Fruit fly (Drosophila melanogaster): ENCODE results near the gene eIF4EHP.

The eIF4EHP gene

DNA sequence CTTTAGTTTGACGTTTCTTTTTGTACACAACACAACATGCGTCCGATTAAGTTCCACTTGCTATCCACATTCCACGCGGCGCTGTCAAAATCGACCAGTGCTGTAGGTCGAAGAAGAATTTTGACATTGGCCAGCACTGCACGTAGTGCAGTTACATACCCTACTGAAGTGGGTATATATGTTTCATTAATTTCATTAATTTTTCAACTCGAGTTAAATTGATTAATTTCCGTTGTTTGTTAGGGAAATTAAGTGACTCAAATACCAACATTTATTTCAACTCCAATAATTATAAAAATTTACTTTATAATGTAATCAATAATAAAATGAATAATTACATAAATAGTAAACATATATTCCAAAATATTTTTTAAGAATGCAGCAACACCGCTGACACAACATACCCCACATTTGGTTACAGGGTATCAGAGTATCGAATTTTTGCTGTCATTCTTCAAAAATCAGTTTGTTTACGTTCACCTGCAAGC lies at the start of gene eIF4EHP, which contains the start of gene CG18428:
eIF4EHP (minus strand) TSS at position 59 of the 488 bp plus-strand sequence.
CG18428 (plus strand) TSS at position 435 of the 488 bp plus-strand sequence.
- TF ChIP-seq jim (GFP tag; optimal IDR thresholded peaks at IDR 0.05) (peak; percentile 30), GATAd (GFP tag; optimal IDR thresholded peaks at IDR 0.05) (peak; percentile 76), tai (GFP tag; optimal IDR thresholded peaks at IDR 0.05) (no peak), Jra (GFP tag; optimal IDR thresholded peaks at IDR 0.05) (peak; percentile 82), psq (GFP tag; optimal IDR thresholded peaks at IDR 0.05) (peak; percentile 98), fru (GFP tag; optimal IDR thresholded peaks at IDR 0.05) (peak; percentile 87), h (GFP tag; optimal IDR thresholded peaks at IDR 0.05) (peak; percentile 96), usp (GFP tag; optimal IDR thresholded peaks at IDR 0.05) (no peak), woc (GFP tag; optimal IDR thresholded peaks at IDR 0.05) (peak; percentile 94), dl (GFP tag; optimal IDR thresholded peaks at IDR 0.05; ENCODE audit: insufficient read depth in 1 of 2, partially characterized antibody in 2 of 2) (no peak), Vsx2 (GFP tag; optimal IDR thresholded peaks at IDR 0.05; ENCODE audit: partially characterized antibody) (no peak), CG9705 (GFP tag; optimal IDR thresholded peaks at IDR 0.05) (peak; percentile 99), ey (GFP tag; optimal IDR thresholded peaks at IDR 0.05) (peak; percentile 88), sage (GFP tag; optimal IDR thresholded peaks at IDR 0.05) (peak; percentile 94), Mio (GFP tag; optimal IDR thresholded peaks at IDR 0.05) (peak; percentile 70), lola (GFP tag; optimal IDR thresholded peaks at IDR 0.05) (no peak), dsf (GFP tag; optimal IDR thresholded peaks at IDR 0.05; ENCODE audit: borderline replicate concordance) (peak; percentile 87), Hr83 (GFP tag; optimal IDR thresholded peaks at IDR 0.05; ENCODE audit: poor library complexity, severe bottlenecking) (peak; percentile 94), Hnf4 (GFP tag; optimal IDR thresholded peaks at IDR 0.05) (peak; percentile 91), Sp1 (GFP tag; optimal IDR thresholded peaks at IDR 0.05) (peak; percentile 100), rgr (GFP tag; optimal IDR thresholded peaks at IDR 0.05) (peak; percentile 99), br (GFP tag; optimal IDR thresholded peaks at IDR 0.05) (peak; percentile 89), Hr78 (GFP tag; optimal IDR thresholded peaks at IDR 0.05) (no peak), Dif (GFP tag; optimal IDR thresholded peaks at IDR 0.05; ENCODE audit: partially characterized antibody) (peak; percentile 34), CG32264 (GFP tag; optimal IDR thresholded peaks at IDR 0.05) (peak; percentile 41), Myc (optimal IDR thresholded peaks at IDR 0.05) (peak; percentile 79), Rel (GFP tag; optimal IDR thresholded peaks at IDR 0.05) (peak; percentile 83), Rel (tag; optimal IDR thresholded peaks at IDR 0.05) (peak; percentile 95), N (GFP tag; optimal IDR thresholded peaks at IDR 0.05) (no peak), Abd-B (GFP tag; optimal IDR thresholded peaks at IDR 0.05) (no peak), CrebA (GFP tag; optimal IDR thresholded peaks at IDR 0.05; ENCODE audit: borderline replicate concordance) (no peak), pan (optimal IDR thresholded peaks at IDR 0.05) (peak; percentile 84), foxo (GFP tag; optimal IDR thresholded peaks at IDR 0.05) (peak in 1 of 2 experiments; percentile 99), Dfd (GFP tag; optimal IDR thresholded peaks at IDR 0.05) (peak; percentile 98), dmrt93B (GFP tag; optimal IDR thresholded peaks at IDR 0.05) (peak; percentile 99), OdsH (GFP tag; optimal IDR thresholded peaks at IDR 0.05) (peak; percentile 99), brk (GFP tag; optimal IDR thresholded peaks at IDR 0.05) (peak; percentile 95), HLH106 (tag; optimal IDR thresholded peaks at IDR 0.05) (peak; percentile 100), sv (GFP tag; optimal IDR thresholded peaks at IDR 0.05) (peak; percentile 94)

DNA sequence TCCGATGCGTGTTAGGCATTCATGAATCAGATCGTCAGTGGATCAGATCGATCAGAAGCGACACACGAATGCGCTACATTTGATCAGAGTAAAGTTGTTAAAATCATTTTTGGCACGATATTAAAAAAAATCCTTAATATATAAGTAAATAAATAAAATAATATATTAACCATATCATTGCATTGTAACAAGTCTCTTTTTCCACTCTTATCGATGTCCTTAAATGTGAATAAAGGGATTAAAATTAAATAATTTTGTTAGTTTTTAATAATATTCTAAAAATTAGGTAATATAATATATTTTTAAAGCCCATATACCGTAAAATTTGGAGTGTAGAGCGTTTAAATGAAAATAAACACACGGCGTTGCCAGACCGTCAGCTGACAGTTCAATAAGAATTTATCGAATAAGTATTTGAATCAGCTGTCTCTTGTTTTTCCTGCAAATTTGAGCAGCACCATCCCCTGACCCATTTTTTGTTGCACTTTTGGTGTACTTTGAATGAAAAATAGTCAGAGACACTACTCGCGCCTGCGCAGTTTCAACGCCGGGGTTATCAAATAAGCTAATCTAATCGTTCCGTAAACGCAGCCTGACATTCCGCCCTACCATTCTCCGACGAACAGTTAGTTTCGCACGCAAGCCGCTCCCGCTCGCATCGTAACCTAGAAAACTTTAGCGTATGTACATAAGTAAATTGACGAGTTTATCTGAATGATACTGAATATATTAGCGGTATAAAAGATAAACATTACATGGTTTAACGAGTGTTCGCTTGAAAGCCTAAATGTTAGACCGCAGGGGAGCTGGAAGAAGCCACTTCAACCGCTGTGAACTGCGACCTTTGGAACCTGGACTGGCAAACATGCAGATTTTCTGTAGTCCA lies 43.4 kb upstream of the eIF4EHP start, which contains the start of the genes p38a and CG6178:
p38a (minus strand) TSS at position 398 of the 886 bp plus-strand sequence.
CG6178 (plus strand) TSS at position 424 of the 886 bp plus-strand sequence.
- TF ChIP-seq HLH106 (tag; optimal IDR thresholded peaks at IDR 0.05) (peak; percentile 99), Myc (optimal IDR thresholded peaks at IDR 0.05) (peak; percentile 55), CG32264 (GFP tag; optimal IDR thresholded peaks at IDR 0.05) (peak; percentile 20), Mio (GFP tag; optimal IDR thresholded peaks at IDR 0.05) (peak; percentile 37), OdsH (GFP tag; optimal IDR thresholded peaks at IDR 0.05) (peak; percentile 94), Jra (GFP tag; optimal IDR thresholded peaks at IDR 0.05) (peak; percentile 66), Sp1 (GFP tag; optimal IDR thresholded peaks at IDR 0.05) (peak; percentile 99), Hnf4 (GFP tag; optimal IDR thresholded peaks at IDR 0.05) (peak; percentile 62), N (GFP tag; optimal IDR thresholded peaks at IDR 0.05) (no peak), CG9705 (GFP tag; optimal IDR thresholded peaks at IDR 0.05) (peak; percentile 91), Hr83 (GFP tag; optimal IDR thresholded peaks at IDR 0.05; ENCODE audit: poor library complexity, severe bottlenecking) (peak; percentile 64), foxo (GFP tag; optimal IDR thresholded peaks at IDR 0.05) (peak in 1 of 2 experiments; percentile 96), br (GFP tag; optimal IDR thresholded peaks at IDR 0.05) (peak; percentile 85), sv (GFP tag; optimal IDR thresholded peaks at IDR 0.05) (peak; percentile 56), jim (GFP tag; optimal IDR thresholded peaks at IDR 0.05) (no peak), Dif (GFP tag; optimal IDR thresholded peaks at IDR 0.05; ENCODE audit: partially characterized antibody) (no peak), sage (GFP tag; optimal IDR thresholded peaks at IDR 0.05) (peak; percentile 65), lola (GFP tag; optimal IDR thresholded peaks at IDR 0.05) (no peak), Dfd (GFP tag; optimal IDR thresholded peaks at IDR 0.05) (no peak), woc (GFP tag; optimal IDR thresholded peaks at IDR 0.05) (peak; percentile 55), usp (GFP tag; optimal IDR thresholded peaks at IDR 0.05) (no peak), psq (GFP tag; optimal IDR thresholded peaks at IDR 0.05) (peak; percentile 97), dsf (GFP tag; optimal IDR thresholded peaks at IDR 0.05; ENCODE audit: borderline replicate concordance) (peak; percentile 66), rgr (GFP tag; optimal IDR thresholded peaks at IDR 0.05) (peak; percentile 95), fru (GFP tag; optimal IDR thresholded peaks at IDR 0.05) (peak; percentile 92), Rel (GFP tag; optimal IDR thresholded peaks at IDR 0.05) (peak; percentile 37), Rel (tag; optimal IDR thresholded peaks at IDR 0.05) (peak; percentile 86), h (GFP tag; optimal IDR thresholded peaks at IDR 0.05) (peak; percentile 86), Hr78 (GFP tag; optimal IDR thresholded peaks at IDR 0.05) (no peak), dmrt93B (GFP tag; optimal IDR thresholded peaks at IDR 0.05) (peak; percentile 98), ey (GFP tag; optimal IDR thresholded peaks at IDR 0.05) (peak; percentile 73)
